Fruit fly (Drosophila melanogaster) whole organism, adult: Measurements from ENCODE around the gene CG7728.

Experiments used
- CG14711 ChIP-seq: fragments of 200-800 bp; sonication (Bioruptor generic); optimal IDR thresholded peaks from 2 replicates; lab custom pipeline; 2018; ENCODE audit warnings: missing biosample characterization, mild to moderate bottlenecking, missing genetic modification characterization, moderate library complexity
- CG1620 ChIP-seq: fragments of 200-800 bp; sonication (Bioruptor generic); optimal IDR thresholded peaks from 2 replicates; lab custom pipeline; 2016; ENCODE audit warnings: missing biosample characterization, missing genetic modification characterization
- CG5204 ChIP-seq: fragments of 200-800 bp; sonication (Bioruptor generic); optimal IDR thresholded peaks from 2 replicates; lab custom pipeline; 2016; ENCODE audit warnings: missing biosample characterization, missing genetic modification characterization
- Mnt ChIP-seq: fragments of 200-800 bp; sonication (Bioruptor generic); optimal IDR thresholded peaks from 2 replicates; lab custom pipeline; 2016; ENCODE audit warnings: missing biosample characterization, mild to moderate bottlenecking, missing genetic modification characterization
- bab1 ChIP-seq: fragments of 200-800 bp; sonication (Bioruptor generic); optimal IDR thresholded peaks from 3 replicates; lab custom pipeline; 2019; ENCODE audit warnings: missing biosample characterization, mild to moderate bottlenecking, missing genetic modification characterization, moderate library complexity
- kay ChIP-seq: fragments of 200-800 bp; sonication (Bioruptor generic); peaks from one replicate; lab custom pipeline; 2016; ENCODE audit warnings: missing biosample characterization, missing genetic modification characterization, borderline replicate concordance
- ovo ChIP-seq: fragments of 200-800 bp; sonication (Bioruptor generic); optimal IDR thresholded peaks from 2 replicates; lab custom pipeline; 2016; ENCODE audit warnings: missing biosample characterization, missing genetic modification characterization
- tj ChIP-seq: fragments of 200-800 bp; sonication (Bioruptor generic); optimal IDR thresholded peaks from 3 replicates; lab custom pipeline; 2017; ENCODE audit warnings: missing biosample characterization, mild to moderate bottlenecking, missing genetic modification characterization, moderate library complexity

dm6 chr3L:17007945-17008344 is 8.4 kb upstream of the CG7728 start:
- no peak for TF ChIP-seq CG14711 (tag; lab: Kevin White, UChicago)
- TF ChIP-seq CG1620: no peak
- TF ChIP-seq kay (GFP tag; lab: Kevin White, UChicago): no peak
- no peak for TF ChIP-seq tj
- TF ChIP-seq Mnt (GFP tag; lab: Kevin White, UChicago): no peak
- TF ChIP-seq ovo (GFP tag; lab: Kevin White, UChicago): no peak
- no peak for TF ChIP-seq CG5204
- TF ChIP-seq bab1 (GFP tag; lab: Kevin White, UChicago): no peak
